Worm (Caenorhabditis elegans): ENCODE data around the gene lgc-26.

lgc-26 gene

DNA sequence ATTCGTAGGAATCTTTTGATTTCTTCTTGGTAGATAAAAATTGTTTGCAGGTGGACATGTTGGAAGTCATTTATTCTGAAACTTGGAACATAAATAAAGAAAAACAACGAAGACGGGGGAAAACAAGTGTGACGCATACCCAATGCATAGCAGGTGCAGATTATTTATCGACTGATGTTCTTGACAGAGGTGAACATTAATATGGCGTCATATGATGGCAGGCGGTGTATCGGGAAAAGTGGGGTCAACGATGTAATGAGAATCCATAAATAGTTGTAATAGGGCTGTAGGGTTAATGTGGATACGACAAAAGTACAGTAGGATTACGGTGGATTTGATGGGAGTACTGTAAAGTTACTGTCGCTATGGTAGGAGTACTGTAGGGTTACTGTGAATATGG is 27.8 kb upstream of the lgc-26 start, which contains the start of gene txt-2:
Gene txt-2 (minus strand): TSS at position 214 of the 400 bp plus-strand sequence.
- TF ChIP-seq ces-1 (GFP tag; optimal IDR thresholded peaks at IDR 0.05) (no peak), lin-13 (GFP tag; optimal IDR thresholded peaks at IDR 0.05) (no peak), mab-9 (GFP tag; IDR thresholded peaks at IDR 0.05) (no peak), C16A3.4 (tag; optimal IDR thresholded peaks at IDR 0.05) (no peak), fos-1 (tag; optimal IDR thresholded peaks at IDR 0.05) (no peak), nhr-85 (tag) (no peak), ztf-4 (tag; optimal IDR thresholded peaks at IDR 0.05) (no peak), grh-1 (GFP tag; IDR thresholded peaks at IDR 0.05) (no peak), nhr-47 (tag; optimal IDR thresholded peaks at IDR 0.05) (no peak), ztf-11 (tag; optimal IDR thresholded peaks at IDR 0.05) (no peak), Y116A8C.19 (tag; optimal IDR thresholded peaks at IDR 0.05; ENCODE audit: borderline replicate concordance) (no peak), irx-1 (tag; optimal IDR thresholded peaks at IDR 0.05) (no peak), blmp-1 (tag; optimal IDR thresholded peaks at IDR 0.05) (no peak)

DNA sequence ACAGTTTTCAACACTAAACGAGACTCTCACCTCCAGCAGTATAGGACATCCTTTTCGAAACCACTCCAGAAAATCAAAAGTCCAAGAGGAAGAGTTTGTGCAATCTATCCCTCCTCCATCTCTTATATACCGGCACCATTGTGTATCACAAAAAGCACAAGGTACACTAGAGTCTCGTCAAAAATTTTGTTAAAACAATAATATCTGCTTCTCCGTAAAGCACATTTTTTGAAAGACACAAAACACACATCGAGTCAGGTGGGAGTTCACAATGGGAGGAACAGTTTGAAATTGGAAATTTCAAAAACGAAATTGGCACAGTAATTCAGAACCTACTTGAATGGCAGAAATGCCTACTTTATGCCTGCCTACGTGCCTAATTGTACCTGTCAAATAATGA is 25.6 kb upstream of the lgc-26 start, which contains the start of gene R02C2.7:
Gene R02C2.7 (minus strand): TSS at position 101 of the 400 bp plus-strand sequence.
- TF ChIP-seq irx-1 (tag; optimal IDR thresholded peaks at IDR 0.05) (no peak), nhr-20 (tag; optimal IDR thresholded peaks at IDR 0.05) (peak; percentile 35), efl-1 (optimal IDR thresholded peaks at IDR 0.05) (no peak), efl-1 (GFP tag; optimal IDR thresholded peaks at IDR 0.05 in 1 of 2) (peak in 1 of 2 experiments; percentile 62)

DNA sequence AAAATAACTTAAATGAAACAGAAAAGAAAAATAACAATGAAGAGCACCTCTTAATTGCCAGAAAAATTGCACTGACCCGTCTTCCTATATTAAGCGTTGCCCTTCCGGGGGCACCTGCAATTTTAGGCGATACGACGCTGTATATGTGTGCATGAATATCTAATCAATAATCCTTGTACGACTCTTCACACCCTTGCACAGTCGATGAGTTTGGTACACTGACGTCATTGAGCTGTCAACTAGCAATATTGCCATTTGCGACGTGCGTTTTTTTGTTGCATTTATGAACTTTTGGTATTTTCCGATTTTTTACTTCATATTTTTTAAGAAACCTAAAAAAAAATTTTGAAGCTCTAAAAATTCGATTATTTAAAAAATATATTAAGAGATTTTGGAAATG is 22.0 kb upstream of the lgc-26 start, which contains the start of gene kin-34:
Gene kin-34 (minus strand): TSS at position 101 of the 400 bp plus-strand sequence.
- TF ChIP-seq fkh-8 (tag; optimal IDR thresholded peaks at IDR 0.05) (no peak), sup-37 (GFP tag; optimal IDR thresholded peaks at IDR 0.05) (no peak), mep-1 (tag; optimal IDR thresholded peaks at IDR 0.05) (no peak), nhr-28 (tag; optimal IDR thresholded peaks at IDR 0.05) (no peak), mef-2 (tag; optimal IDR thresholded peaks at IDR 0.05) (no peak), nhr-11 (tag; optimal IDR thresholded peaks at IDR 0.05) (no peak), mab-9 (GFP tag; IDR thresholded peaks at IDR 0.05) (no peak), nhr-20 (tag; optimal IDR thresholded peaks at IDR 0.05) (no peak), sox-4 (tag; optimal IDR thresholded peaks at IDR 0.05) (no peak), nhr-76 (tag; optimal IDR thresholded peaks at IDR 0.05) (no peak), lsy-2 (tag; optimal IDR thresholded peaks at IDR 0.05) (no peak), egl-27 (tag; optimal IDR thresholded peaks at IDR 0.05) (no peak), C04F5.9 (tag; optimal IDR thresholded peaks at IDR 0.05) (no peak), F16B12.6 (tag; optimal IDR thresholded peaks at IDR 0.05) (no peak)

DNA sequence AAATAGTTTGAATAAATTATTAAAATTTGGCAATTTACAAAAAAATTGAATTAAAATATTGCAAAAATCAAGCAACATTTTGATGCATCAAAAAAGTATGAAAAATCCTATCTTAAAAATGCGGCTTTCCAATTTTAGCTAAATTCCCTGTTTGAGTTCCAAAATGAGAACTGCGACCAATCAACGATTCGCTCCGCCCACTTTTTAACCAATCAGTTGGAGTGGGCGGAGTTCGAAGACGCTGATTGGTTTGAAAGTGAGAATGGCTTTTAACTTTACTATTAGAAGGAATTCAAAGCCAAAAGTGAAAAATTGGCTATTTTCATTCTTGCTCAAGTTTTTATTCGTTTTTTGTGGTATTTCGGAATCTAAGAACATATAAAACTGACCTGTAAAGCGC is 20.5 kb upstream of the lgc-26 start:
- no peak for TF ChIP-seq unc-130 (tag; optimal IDR thresholded peaks at IDR 0.05)
- no peak for TF ChIP-seq ceh-63 (GFP tag; optimal IDR thresholded peaks at IDR 0.05)
- TF ChIP-seq mab-9 (GFP tag; IDR thresholded peaks at IDR 0.05), result no peak
- TF ChIP-seq efl-1 (optimal IDR thresholded peaks at IDR 0.05), result no peak
- peak in 1 of 2 experiments; percentile 76 for TF ChIP-seq efl-1 (GFP tag; optimal IDR thresholded peaks at IDR 0.05 in 1 of 2)
- no peak for TF ChIP-seq ceh-90 (tag; optimal IDR thresholded peaks at IDR 0.05)

DNA sequence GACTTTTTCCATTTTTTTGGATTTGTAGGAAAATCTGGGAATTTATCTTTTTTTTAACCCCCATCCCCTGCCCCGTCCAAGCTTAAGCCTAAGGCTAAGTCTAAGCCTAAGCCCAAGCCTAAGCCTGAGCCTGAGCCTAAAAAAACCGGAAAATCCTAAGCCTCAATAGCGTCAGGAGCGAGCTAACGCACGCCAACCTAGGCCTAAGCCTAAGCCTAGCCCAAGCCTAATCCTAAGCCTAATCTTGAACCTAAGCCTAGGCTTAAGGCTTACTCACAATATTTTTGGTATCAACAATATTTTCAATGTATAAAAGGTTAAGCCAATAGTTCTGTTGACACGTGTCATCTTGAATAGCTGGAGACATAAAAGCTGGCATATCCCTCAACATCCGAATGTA is 19.5 kb upstream of the lgc-26 start:
- TF ChIP-seq pqm-1 (tag; optimal IDR thresholded peaks at IDR 0.05) (no peak), nhr-76 (tag; optimal IDR thresholded peaks at IDR 0.05) (no peak), xbp-1 (tag; optimal IDR thresholded peaks at IDR 0.05) (no peak), nhr-71 (tag; optimal IDR thresholded peaks at IDR 0.05) (no peak), snpc-4 (tag; optimal IDR thresholded peaks at IDR 0.05) (no peak), nhr-11 (tag; optimal IDR thresholded peaks at IDR 0.05) (no peak), ceh-63 (GFP tag; optimal IDR thresholded peaks at IDR 0.05) (no peak)

DNA sequence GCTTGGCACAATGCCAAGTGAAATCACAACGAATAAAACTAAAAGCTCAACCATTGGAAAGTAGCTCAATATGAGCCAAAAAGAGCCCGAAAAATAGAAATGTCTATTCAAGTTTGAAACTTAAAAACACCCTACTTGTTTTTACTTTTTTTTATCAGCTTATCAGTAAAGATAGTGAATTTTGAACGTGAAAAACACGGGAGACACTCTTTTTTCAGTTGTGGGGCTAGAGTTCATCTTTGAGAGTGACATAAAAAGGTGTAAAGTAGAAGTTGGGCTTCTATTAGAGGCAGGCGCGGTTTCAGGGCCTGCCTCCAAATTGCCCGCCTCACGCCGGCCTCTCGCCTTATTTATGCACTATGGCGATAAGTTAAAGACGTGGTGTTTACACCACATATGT is 16.5 kb upstream of the lgc-26 start, which contains the start of gene oac-39:
Gene oac-39 (minus strand): TSS at position 101 of the 400 bp plus-strand sequence.
- TF ChIP-seq vab-15 (tag; optimal IDR thresholded peaks at IDR 0.05), result no peak
- TF ChIP-seq unc-98 (GFP tag; IDR thresholded peaks at IDR 0.05), result no peak
- TF ChIP-seq pqm-1 (tag; optimal IDR thresholded peaks at IDR 0.05), result no peak
- TF ChIP-seq nhr-237 (tag; optimal IDR thresholded peaks at IDR 0.05), result no peak
- TF ChIP-seq lir-3 (tag; optimal IDR thresholded peaks at IDR 0.05; ENCODE audit: poor library complexity), result no peak
- no peak for TF ChIP-seq swsn-7 (tag; optimal IDR thresholded peaks at IDR 0.05)
- TF ChIP-seq ceh-88 (GFP tag; IDR thresholded peaks at IDR 0.05), result no peak
- no peak for TF ChIP-seq rnt-1 (tag; optimal IDR thresholded peaks at IDR 0.05)
- TF ChIP-seq zip-4 (GFP tag; optimal IDR thresholded peaks at IDR 0.05), result no peak
- TF ChIP-seq xbp-1 (tag; optimal IDR thresholded peaks at IDR 0.05), result no peak
- no peak for TF ChIP-seq snpc-4 (tag; optimal IDR thresholded peaks at IDR 0.05)
- TF ChIP-seq ceh-8 (GFP tag; optimal IDR thresholded peaks at IDR 0.05), result no peak
- TF ChIP-seq nhr-85 (tag), result no peak
- TF ChIP-seq grh-1 (GFP tag; IDR thresholded peaks at IDR 0.05), result no peak
- no peak for TF ChIP-seq ces-1 (GFP tag; optimal IDR thresholded peaks at IDR 0.05)
- TF ChIP-seq nhr-76 (tag; optimal IDR thresholded peaks at IDR 0.05), result no peak
- TF ChIP-seq efl-1 (optimal IDR thresholded peaks at IDR 0.05), result no peak
- no peak for TF ChIP-seq efl-1 (GFP tag; optimal IDR thresholded peaks at IDR 0.05 in 1 of 2)
- TF ChIP-seq mab-9 (GFP tag; IDR thresholded peaks at IDR 0.05), result no peak

All from whole organism, L1 larva.